Fruit fly (Drosophila melanogaster): ENCODE data around the gene ND-ACP.
A peak's percentile ranks its signal among the peaks of the same experiment; 100 is the strongest.

ND-ACP gene

dm6 chr3L:1376014-1376745, 46.4 kb downstream of the ND-ACP start (continued):
- TF ChIP-seq CG13296 (GFP tag; optimal IDR thresholded peaks at IDR 0.05) = no peak
- TF ChIP-seq ftz-f1 (GFP tag; optimal IDR thresholded peaks at IDR 0.05) = no peak
- no peak for TF ChIP-seq cas (GFP tag; IDR thresholded peaks at IDR 0.05)
- TF ChIP-seq Antp (GFP tag; optimal IDR thresholded peaks at IDR 0.05) = peak; percentile 8
- TF ChIP-seq YL-1 (GFP tag; optimal IDR thresholded peaks at IDR 0.05) = no peak
- TF ChIP-seq CG12769 (tag; optimal IDR thresholded peaks at IDR 0.05) = peak; percentile 56
- no peak for TF ChIP-seq CG42726 (GFP tag; IDR thresholded peaks at IDR 0.05; ENCODE audit: partially characterized antibody)
- TF ChIP-seq sob (GFP tag; IDR thresholded peaks at IDR 0.05) = peak; percentile 54
- no peak for TF ChIP-seq cwo (GFP tag; optimal IDR thresholded peaks at IDR 0.05)
- peak; percentile 36 for TF ChIP-seq Dad (GFP tag; optimal IDR thresholded peaks at IDR 0.05)
- TF ChIP-seq CG8359 (GFP tag; optimal IDR thresholded peaks at IDR 0.05; ENCODE audit: borderline replicate concordance) = no peak
- peak; percentile 48 for TF ChIP-seq org-1 (GFP tag; optimal IDR thresholded peaks at IDR 0.05)
- TF ChIP-seq CG12219 (GFP tag; optimal IDR thresholded peaks at IDR 0.05) = peak; percentile 62
- no peak for TF ChIP-seq pzg (GFP tag; optimal IDR thresholded peaks at IDR 0.05)
- TF ChIP-seq Oli (tag; optimal IDR thresholded peaks at IDR 0.05) = peak; percentile 68
- TF ChIP-seq amos (GFP tag; IDR thresholded peaks at IDR 0.05; ENCODE audit: partially characterized antibody) = no peak
- TF ChIP-seq eve (GFP tag; optimal IDR thresholded peaks at IDR 0.05) = peak in 1 of 2 experiments; percentile 87
- TF ChIP-seq CG18476 (GFP tag; optimal IDR thresholded peaks at IDR 0.05) = no peak
- no peak for TF ChIP-seq her (GFP tag; optimal IDR thresholded peaks at IDR 0.05)
- no peak for TF ChIP-seq luna (GFP tag; optimal IDR thresholded peaks at IDR 0.05)
- no peak for TF ChIP-seq pho (GFP tag; optimal IDR thresholded peaks at IDR 0.05)
- TF ChIP-seq dmrt11E (tag; optimal IDR thresholded peaks at IDR 0.05) = peak; percentile 19
- no peak for TF ChIP-seq CG2199 (GFP tag; IDR thresholded peaks at IDR 0.05)
- TF ChIP-seq btn (GFP tag; optimal IDR thresholded peaks at IDR 0.05) = peak; percentile 12
- TF ChIP-seq mirr (GFP tag; optimal IDR thresholded peaks at IDR 0.05) = no peak
- peak; percentile 72 for TF ChIP-seq stc (GFP tag; IDR thresholded peaks at IDR 0.05)
- TF ChIP-seq bcd (GFP tag; optimal IDR thresholded peaks at IDR 0.05) = peak; percentile 30
- no peak for TF ChIP-seq CG8765 (GFP tag; IDR thresholded peaks at IDR 0.05)
- TF ChIP-seq C15 (GFP tag; IDR thresholded peaks at IDR 0.05) = no peak
- TF ChIP-seq gce (GFP tag; IDR thresholded peaks at IDR 0.05) = no peak
- TF ChIP-seq CG33557 (GFP tag; optimal IDR thresholded peaks at IDR 0.05) = no peak
- no peak for TF ChIP-seq Hey (tag; optimal IDR thresholded peaks at IDR 0.05)
- TF ChIP-seq zen2 (GFP tag; IDR thresholded peaks at IDR 0.05; ENCODE audit: partially characterized antibody) = peak; percentile 35; the same call in 1 of the 3 replicates
- no peak for TF ChIP-seq pros (GFP tag; optimal IDR thresholded peaks at IDR 0.05)
- TF ChIP-seq CG15269 (tag; optimal IDR thresholded peaks at IDR 0.05) = peak; percentile 68
- TF ChIP-seq lbe (GFP tag; optimal IDR thresholded peaks at IDR 0.05) = no peak
- TF ChIP-seq tup (GFP tag; optimal IDR thresholded peaks at IDR 0.05) = no peak
- 0 out of 2 replicates have a peak, but pooled peaks have one; percentile 17 for TF ChIP-seq ap (GFP tag; IDR thresholded peaks at IDR 0.05)
- no peak for TF ChIP-seq Max (GFP tag; optimal IDR thresholded peaks at IDR 0.05)
- no peak for TF ChIP-seq MESR4 (GFP tag; optimal IDR thresholded peaks at IDR 0.05)
- TF ChIP-seq dm (GFP tag; optimal IDR thresholded peaks at IDR 0.05) = no peak
- peak; percentile 4 for TF ChIP-seq gsb-n (tag; optimal IDR thresholded peaks at IDR 0.05)
- TF ChIP-seq tna (GFP tag; IDR thresholded peaks at IDR 0.05; ENCODE audit: partially characterized antibody) = peak; percentile 43; the same call in 1 of the 2 replicates
- TF ChIP-seq CG4328 (GFP tag; optimal IDR thresholded peaks at IDR 0.05) = no peak
- no peak for TF ChIP-seq chm (GFP tag; IDR thresholded peaks at IDR 0.05)
- no peak for TF ChIP-seq NC2α (GFP tag; optimal IDR thresholded peaks at IDR 0.05)
- TF ChIP-seq CG18764 (GFP tag; optimal IDR thresholded peaks at IDR 0.05) = no peak
- peak; percentile 51; the same call in 1 of the 3 replicates for TF ChIP-seq H15 (GFP tag; IDR thresholded peaks at IDR 0.05)
- TF ChIP-seq CG31441 (GFP tag; IDR thresholded peaks at IDR 0.05) = peak; percentile 74
